Fruit fly (Drosophila melanogaster): ENCODE results near the gene CG43221.

Gene CG43221

dm6 chr2L:17532134-17532533 is 46.6 kb downstream of the CG43221 start, which contains the start of gene CG15145:
TSS of gene CG15145 (minus strand) at chr2L:17532234.
- TF ChIP-seq CG17801 (GFP tag; optimal IDR thresholded peaks at IDR 0.05; ENCODE audit: partially characterized antibody): no peak

dm6 chr2L:17533794-17534193 is 48.2 kb downstream of the CG43221 start:
- no peak for TF ChIP-seq CG17801 (GFP tag; optimal IDR thresholded peaks at IDR 0.05; ENCODE audit: partially characterized antibody)
